Worm (Caenorhabditis elegans) whole organism, young adult: ENCODE data around the gene jtr-1.

Experiments
- B0035.1 ChIP-seq: sonication (generic microtip); optimal IDR thresholded peaks from 2 replicates; lab custom pipeline; 2016; ENCODE audit warnings: missing genetic modification characterization, mild to moderate bottlenecking, missing compliant biosample characterization, missing genotype, missing genetic modification reagents
- B0336.3 ChIP-seq: fragments of 200-800 bp; sonication (Bioruptor generic); IDR thresholded peaks from 2 replicates; pipeline ENCODE4 v1.3.6; 2022; ENCODE audit warnings: missing genetic modification characterization, missing compliant biosample characterization
- C06A6.2 ChIP-seq: fragments of 200-800 bp; sonication (Bioruptor generic); conservative IDR thresholded peaks from 2 replicates; pipeline ENCODE4 v1.3.6; 2022; ENCODE audit warnings: missing genetic modification characterization, missing compliant biosample characterization
- C17E4.6 ChIP-seq: fragments of 200-800 bp; sonication (Bioruptor generic); IDR thresholded peaks from 2 replicates; pipeline ENCODE4 v1.3.6; 2022; ENCODE audit warnings: missing genetic modification reagents, missing genetic modification characterization, missing compliant biosample characterization
- F33H1.4 ChIP-seq: fragments of 200-800 bp; sonication (Bioruptor generic); IDR thresholded peaks from 2 replicates; pipeline ENCODE4 v1.3.6; 2022; ENCODE audit warnings: missing genetic modification reagents, missing genetic modification characterization, missing compliant biosample characterization
- F55B11.4 ChIP-seq: sonication (generic microtip); optimal IDR thresholded peaks from 2 replicates; lab custom pipeline; 2016; ENCODE audit warnings: missing compliant biosample characterization, missing genetic modification characterization, borderline replicate concordance; ENCODE audit not compliant: insufficient read depth
- F57A8.1 ChIP-seq: fragments of 200-800 bp; sonication (Bioruptor generic); optimal IDR thresholded peaks from 2 replicates; lab custom pipeline; 2018; ENCODE audit warnings: mild to moderate bottlenecking, missing genetic modification characterization, moderate library complexity, missing compliant biosample characterization
- F57C9.4 ChIP-seq: sonication (generic microtip); optimal IDR thresholded peaks from 2 replicates; lab custom pipeline; 2017; ENCODE audit warnings: mild to moderate bottlenecking, missing genetic modification characterization, missing compliant biosample characterization
- T07F8.4 ChIP-seq: sonication (generic microtip); optimal IDR thresholded peaks from 2 replicates; lab custom pipeline; 2016; ENCODE audit warnings: mild to moderate bottlenecking, missing genetic modification characterization, moderate library complexity, missing compliant biosample characterization
- Y53G8AR.9 ChIP-seq: fragments of 200-800 bp; sonication (Bioruptor generic); conservative IDR thresholded peaks from 2 replicates; pipeline ENCODE4 v1.3.6; 2022; ENCODE audit warnings: missing genetic modification reagents, missing genetic modification characterization, missing compliant biosample characterization
- ZK185.1 ChIP-seq: sonication (generic microtip); optimal IDR thresholded peaks from 2 replicates; lab custom pipeline; 2016; ENCODE audit warnings: mild to moderate bottlenecking, missing genetic modification characterization, missing compliant biosample characterization; ENCODE audit not compliant: poor library complexity, severe bottlenecking
- akir-1 ChIP-seq: fragments of 200-800 bp; sonication (Bioruptor generic); optimal IDR thresholded peaks from 2 replicates; lab custom pipeline; 2018; ENCODE audit warnings: mild to moderate bottlenecking, missing genetic modification characterization, moderate library complexity, missing compliant biosample characterization
- cebp-1 ChIP-seq, 2 experiments: fragments of 200-800 bp in 1 of 2; sonication (Bioruptor generic) in 1 of 2; sonication (generic microtip) in 1 of 2; IDR thresholded peaks in 1 of 2; optimal IDR thresholded peaks in 1 of 2; 2 replicates each; pipeline versions ENCODE4 v1.3.6 to Lab custom; 2017 to 2022; ENCODE audit warnings: missing compliant biosample characterization in 2 of 2, missing genetic modification characterization in 2 of 2, mild to moderate bottlenecking in 1 of 2, missing genetic modification reagents in 1 of 2, moderate library complexity in 1 of 2
- cebp-2 ChIP-seq: fragments of 200-800 bp; sonication (Bioruptor generic); IDR thresholded peaks from 2 replicates; pipeline ENCODE4 v1.3.6; 2022; ENCODE audit warnings: missing genetic modification characterization, missing compliant biosample characterization
- ceh-100 ChIP-seq: fragments of 200-800 bp; sonication (Bioruptor generic); IDR thresholded peaks from 2 replicates; pipeline ENCODE4 v1.3.6; 2022; ENCODE audit warnings: missing genetic modification reagents, missing genetic modification characterization, missing compliant biosample characterization
- ceh-40 ChIP-seq: fragments of 200-800 bp; sonication (Bioruptor generic); IDR thresholded peaks from 2 replicates; pipeline ENCODE4 v1.3.6; 2022; ENCODE audit warnings: missing genetic modification characterization, missing compliant biosample characterization
- ceh-58 ChIP-seq: fragments of 200-800 bp; sonication (Bioruptor generic); IDR thresholded peaks from 2 replicates; pipeline ENCODE4 v1.3.6; 2022; ENCODE audit warnings: missing genetic modification characterization, missing compliant biosample characterization
- dpff-1 ChIP-seq: sonication (generic microtip); optimal IDR thresholded peaks from 2 replicates; lab custom pipeline; 2017; ENCODE audit warnings: mild to moderate bottlenecking, missing genetic modification characterization, missing compliant biosample characterization
- egl-18 ChIP-seq: fragments of 200-800 bp; sonication (Bioruptor generic); IDR thresholded peaks from 2 replicates; pipeline ENCODE4 v1.3.6; 2022; ENCODE audit warnings: missing genetic modification reagents, missing genetic modification characterization, missing compliant biosample characterization
- egl-44 ChIP-seq: fragments of 200-800 bp; sonication (Bioruptor generic); IDR thresholded peaks from 2 replicates; pipeline ENCODE4 v1.3.6; 2022; ENCODE audit warnings: missing genetic modification reagents, missing genetic modification characterization, missing compliant biosample characterization
- egrh-3 ChIP-seq: fragments of 200-800 bp; sonication (Bioruptor generic); IDR thresholded peaks from 2 replicates; pipeline ENCODE4 v1.3.6; 2022; ENCODE audit warnings: missing genetic modification reagents, missing genetic modification characterization, missing compliant biosample characterization
- fkh-3 ChIP-seq: sonication (generic microtip); optimal IDR thresholded peaks from 2 replicates; lab custom pipeline; 2016; ENCODE audit warnings: mild to moderate bottlenecking, missing genetic modification characterization, missing compliant biosample characterization
- hlh-26 ChIP-seq: fragments of 200-800 bp; sonication (Bioruptor generic); conservative IDR thresholded peaks from 2 replicates; pipeline ENCODE4 v1.3.6; 2022; ENCODE audit warnings: missing genetic modification reagents, missing genetic modification characterization, missing compliant biosample characterization
- hmg-1.2 ChIP-seq: fragments of 200-800 bp; sonication (Bioruptor generic); IDR thresholded peaks from 2 replicates; pipeline ENCODE4 v1.3.6; 2022; ENCODE audit warnings: missing genetic modification reagents, missing genetic modification characterization, missing compliant biosample characterization
- hsf-1 ChIP-seq: fragments of 200-800 bp; sonication (Bioruptor generic); IDR thresholded peaks from 2 replicates; pipeline ENCODE4 v1.3.6; 2022; ENCODE audit warnings: missing genetic modification reagents, missing genetic modification characterization, missing compliant biosample characterization
- let-526 ChIP-seq: fragments of 200-800 bp; sonication (Bioruptor generic); IDR thresholded peaks from 2 replicates; pipeline ENCODE4 v1.3.6; 2022; ENCODE audit warnings: missing genetic modification reagents, missing genetic modification characterization, missing compliant biosample characterization
- lin-26 ChIP-seq: fragments of 200-800 bp; sonication (Bioruptor generic); IDR thresholded peaks from 2 replicates; pipeline ENCODE4 v1.3.6; 2022; ENCODE audit warnings: missing genetic modification reagents, missing genetic modification characterization, missing compliant biosample characterization
- lin-35 ChIP-seq, 3 experiments: fragments of 150-350 bp in 2 of 3; sonication (generic microtip) in 1 of 3; optimal IDR thresholded peaks; 2 replicates each; lab custom pipeline; 2014 to 2018; ENCODE audit warnings: missing biosample characterization in 3 of 3, missing genetic modification characterization in 3 of 3, missing genetic modification reagents in 3 of 3
- lin-40 ChIP-seq: sonication (generic microtip); optimal IDR thresholded peaks from 2 replicates; lab custom pipeline; 2016; ENCODE audit warnings: missing genetic modification characterization, mild to moderate bottlenecking, missing compliant biosample characterization, missing genotype, missing genetic modification reagents
- lin-54 ChIP-seq: fragments of 200-800 bp; sonication (Bioruptor generic); optimal IDR thresholded peaks from 2 replicates; lab custom pipeline; 2018; ENCODE audit warnings: mild to moderate bottlenecking, missing genetic modification characterization, missing compliant biosample characterization
- lsl-1 ChIP-seq: fragments of 200-800 bp; sonication (Bioruptor generic); optimal IDR thresholded peaks from 2 replicates; lab custom pipeline; 2018; ENCODE audit warnings: mild to moderate bottlenecking, missing genetic modification characterization, moderate library complexity, missing compliant biosample characterization
- lsy-27 ChIP-seq: sonication (generic microtip); optimal IDR thresholded peaks from 2 replicates; lab custom pipeline; 2017; ENCODE audit warnings: missing genetic modification characterization, mild to moderate bottlenecking, missing compliant biosample characterization, antibody characterized with exemption, missing genotype, borderline replicate concordance; ENCODE audit not compliant: insufficient read depth
- madf-8 ChIP-seq: fragments of 200-800 bp; sonication (Bioruptor generic); conservative IDR thresholded peaks from 2 replicates; pipeline ENCODE4 v1.3.6; 2022; ENCODE audit warnings: missing genetic modification reagents, missing genetic modification characterization, missing compliant biosample characterization
- pbrm-1 ChIP-seq: fragments of 200-800 bp; sonication (Bioruptor generic); IDR thresholded peaks from 2 replicates; pipeline ENCODE4 v1.3.6; 2022; ENCODE audit warnings: missing genetic modification reagents, missing genetic modification characterization, missing compliant biosample characterization
- repo-1 ChIP-seq: sonication (generic microtip); optimal IDR thresholded peaks from 2 replicates; lab custom pipeline; 2017; ENCODE audit warnings: mild to moderate bottlenecking, missing genetic modification characterization, missing compliant biosample characterization
- sea-2 ChIP-seq: fragments of 200-800 bp; sonication (Bioruptor generic); IDR thresholded peaks from 2 replicates; pipeline ENCODE4 v1.3.6; 2022; ENCODE audit warnings: missing genetic modification characterization, missing compliant biosample characterization
- snpc-4 ChIP-seq, 5 experiments: fragments of 150-350 bp in 1 of 5; sonication (generic microtip) in 4 of 5; optimal IDR thresholded peaks; 2 replicates each; lab custom pipeline; 2014 to 2018; ENCODE audit warnings: missing genetic modification characterization in 5 of 5, missing biosample characterization in 3 of 5, antibody characterized with exemption in 2 of 5, mild to moderate bottlenecking in 2 of 5, missing compliant biosample characterization in 2 of 5, missing genotype in 2 of 5, moderate library complexity in 2 of 5, missing genetic modification reagents in 1 of 5
- sptf-2 ChIP-seq: fragments of 200-800 bp; sonication (Bioruptor generic); optimal IDR thresholded peaks from 2 replicates; lab custom pipeline; 2018; ENCODE audit warnings: mild to moderate bottlenecking, missing genetic modification characterization, missing compliant biosample characterization
- tbp1 ChIP-seq: fragments of 200-800 bp; sonication (Bioruptor generic); optimal IDR thresholded peaks from 2 replicates; lab custom pipeline; 2018; ENCODE audit warnings: mild to moderate bottlenecking, missing genetic modification characterization, missing compliant biosample characterization
- tbx-9 ChIP-seq: sonication (generic microtip); optimal IDR thresholded peaks from 2 replicates; lab custom pipeline; 2016; ENCODE audit warnings: borderline replicate concordance, missing genetic modification characterization, inconsistent platforms, missing compliant biosample characterization
- tlf-1 ChIP-seq: fragments of 200-800 bp; sonication (Bioruptor generic); optimal IDR thresholded peaks from 2 replicates; lab custom pipeline; 2018; ENCODE audit warnings: mild to moderate bottlenecking, missing genetic modification characterization, missing compliant biosample characterization
- unc-62 ChIP-seq: fragments of 150-350 bp; optimal IDR thresholded peaks from 2 replicates; lab custom pipeline; 2014; ENCODE audit warnings: missing biosample characterization, missing genetic modification reagents, missing genetic modification characterization
- xnd-1 ChIP-seq: sonication (generic microtip); optimal IDR thresholded peaks from 2 replicates; lab custom pipeline; 2016; ENCODE audit warnings: missing genotype, missing genetic modification reagents, missing genetic modification characterization, missing compliant biosample characterization
- zfh-2 ChIP-seq: fragments of 200-800 bp; sonication (Bioruptor generic); conservative IDR thresholded peaks from 2 replicates; pipeline ENCODE4 v1.3.6; 2022; ENCODE audit warnings: missing genetic modification reagents, missing genetic modification characterization, missing compliant biosample characterization
- zim-3 ChIP-seq: sonication (generic microtip); optimal IDR thresholded peaks from 2 replicates; lab custom pipeline; 2017; ENCODE audit warnings: mild to moderate bottlenecking, missing genetic modification characterization, moderate library complexity, missing compliant biosample characterization
- ztf-26 ChIP-seq: sonication (generic microtip); optimal IDR thresholded peaks from 2 replicates; lab custom pipeline; 2017; ENCODE audit warnings: missing genetic modification characterization, missing compliant biosample characterization

jtr-1 gene

DNA sequence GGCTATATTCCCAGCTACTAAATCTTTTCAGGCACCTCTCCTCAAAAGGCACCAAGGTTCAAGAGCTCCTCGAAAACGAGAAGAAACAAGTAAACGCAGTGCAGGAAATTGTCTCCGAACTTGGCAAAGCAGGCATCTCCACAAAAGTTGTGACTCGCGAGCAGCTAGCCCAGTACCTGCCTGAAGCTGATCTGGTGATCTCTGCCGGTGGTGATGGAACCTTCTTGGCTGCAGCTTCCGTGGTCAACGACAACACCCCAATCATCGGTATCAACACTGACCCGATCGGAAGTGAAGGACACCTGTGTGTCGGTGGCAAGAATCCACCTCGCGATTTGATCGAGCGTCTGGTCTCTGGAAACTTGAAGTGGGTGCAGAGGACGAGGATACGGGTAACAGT is 37.5 kb downstream of the jtr-1 start (continued):
- TF ChIP-seq madf-8 (no peak), pbrm-1 (no peak)

DNA sequence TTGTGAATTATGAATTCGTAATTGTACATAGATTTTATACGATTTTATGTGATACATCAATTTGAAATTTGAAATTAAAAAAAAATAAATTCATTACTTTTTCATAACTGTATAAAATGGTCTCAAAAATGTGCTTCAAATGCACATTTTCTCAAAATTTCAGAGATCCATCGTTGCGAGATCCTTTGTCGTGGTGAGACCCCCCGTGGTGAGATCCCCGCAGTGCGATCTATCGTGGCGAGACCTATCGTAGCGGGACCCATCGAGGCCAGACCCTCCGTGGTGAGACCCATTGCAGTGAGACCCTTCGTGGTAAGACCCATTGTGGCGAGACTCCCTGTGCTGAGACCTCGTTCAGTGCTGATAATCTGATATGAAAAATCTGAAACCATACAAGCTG is 38.7 kb downstream of the jtr-1 start:
- no peak for TF ChIP-seq tlf-1
- no peak for TF ChIP-seq hmg-1.2 (GFP tag; lab: Robert Waterston, UW)
- no peak for TF ChIP-seq C06A6.2 (GFP tag; lab: Robert Waterston, UW)
- TF ChIP-seq lsy-27 (tag; lab: Kevin White, UChicago) = no peak
- TF ChIP-seq F33H1.4 (GFP tag; lab: Robert Waterston, UW) = peak; percentile 40; the same call in 1 of the 2 replicates
- no peak for TF ChIP-seq sea-2 (GFP tag; lab: Robert Waterston, UW)
- TF ChIP-seq lin-35 (GFP tag; optimal IDR thresholded peaks at IDR 0.05; lab: Kevin White, UChicago) = peak in 1 of 3 experiments; percentile 55
- TF ChIP-seq ZK185.1 (tag; lab: Kevin White, UChicago) = peak; percentile 34
- no peak for TF ChIP-seq lin-54
- no peak for TF ChIP-seq xnd-1 (tag; lab: Kevin White, UChicago)
- TF ChIP-seq lin-40 = peak; percentile 49
- TF ChIP-seq B0336.3 (GFP tag; lab: Robert Waterston, UW) = peak; percentile 45; the same call in 1 of the 2 replicates
- no peak for TF ChIP-seq dpff-1 (tag; lab: Kevin White, UChicago)
- peak; percentile 91 for TF ChIP-seq repo-1 (tag; lab: Kevin White, UChicago)
- TF ChIP-seq hsf-1 (GFP tag; lab: Robert Waterston, UW) = no peak
- no peak for TF ChIP-seq T07F8.4 (tag; lab: Kevin White, UChicago)
- TF ChIP-seq ceh-58 (GFP tag; lab: Robert Waterston, UW) = no peak
- TF ChIP-seq zfh-2 = no peak
- no peak for TF ChIP-seq F55B11.4 (tag; lab: Kevin White, UChicago)
- no peak for TF ChIP-seq hlh-26
- no peak for TF ChIP-seq pbrm-1
- no peak for TF ChIP-seq fkh-3 (tag; lab: Kevin White, UChicago)
- TF ChIP-seq let-526 (GFP tag; lab: Robert Waterston, UW) = no peak
- TF ChIP-seq sptf-2 = no peak
- no peak for TF ChIP-seq ceh-100 (GFP tag; lab: Robert Waterston, UW)
- no peak for TF ChIP-seq unc-62 (GFP tag; lab: Kevin White, UChicago)
- TF ChIP-seq B0035.1 (tag; lab: Kevin White, UChicago) = no peak
- TF ChIP-seq egl-18 (GFP tag; lab: Robert Waterston, UW) = no peak
- no peak for TF ChIP-seq C17E4.6 (GFP tag; lab: Robert Waterston, UW)
- TF ChIP-seq snpc-4 (GFP tag; optimal IDR thresholded peaks at IDR 0.05; lab: Kevin White, UChicago) = no peak
- peak in 1 of 4 experiments; percentile 13 for TF ChIP-seq snpc-4 (tag; optimal IDR thresholded peaks at IDR 0.05; lab: Kevin White, UChicago)
- peak; percentile 82 for TF ChIP-seq lin-26 (GFP tag; lab: Robert Waterston, UW)
- TF ChIP-seq cebp-2 (GFP tag; lab: Robert Waterston, UW) = 0 out of 2 replicates have a peak, but pooled peaks have one; percentile 29
- no peak for TF ChIP-seq akir-1 (GFP tag; lab: Kevin White, UChicago)
- TF ChIP-seq cebp-1 (GFP tag; IDR thresholded peaks at IDR 0.05; lab: Robert Waterston, UW) = no peak
- peak; percentile 61 for TF ChIP-seq cebp-1 (tag; optimal IDR thresholded peaks at IDR 0.05; lab: Kevin White, UChicago)
- TF ChIP-seq tbx-9 (tag; lab: Kevin White, UChicago) = no peak
- TF ChIP-seq tbp1 = no peak
- no peak for TF ChIP-seq egrh-3 (GFP tag; lab: Robert Waterston, UW)
- TF ChIP-seq Y53G8AR.9 (GFP tag; lab: Robert Waterston, UW) = peak; percentile 73
- TF ChIP-seq F57C9.4 = no peak
- no peak for TF ChIP-seq ceh-40
- no peak for TF ChIP-seq egl-44
- no peak for TF ChIP-seq zim-3 (tag; lab: Kevin White, UChicago)
- peak; percentile 56 for TF ChIP-seq ztf-26 (tag; lab: Kevin White, UChicago)
- no peak for TF ChIP-seq F57A8.1 (GFP tag; lab: Kevin White, UChicago)
- no peak for TF ChIP-seq lsl-1 (GFP tag; lab: Kevin White, UChicago)
